Worm (Caenorhabditis elegans) whole organism, L1 larva: ENCODE results near the gene sqv-1.

Source experiments
- C04F5.9 ChIP-seq: sonication (generic microtip); optimal IDR thresholded peaks from 2 replicates; lab custom pipeline; 2016; ENCODE audit warnings: missing genetic modification characterization, missing compliant biosample characterization
- Y116A8C.19 ChIP-seq: sonication (generic microtip); optimal IDR thresholded peaks from 2 replicates; lab custom pipeline; 2016; ENCODE audit warnings: missing compliant biosample characterization, missing genetic modification characterization, borderline replicate concordance
- ama-1 ChIP-seq: fragments of 150-350 bp; optimal IDR thresholded peaks from 2 replicates; lab custom pipeline; 2014
- ceh-63 ChIP-seq: fragments of 200-800 bp; sonication (Bioruptor generic); optimal IDR thresholded peaks from 2 replicates; lab custom pipeline; 2018; ENCODE audit warnings: mild to moderate bottlenecking, missing genetic modification characterization, missing compliant biosample characterization
- ceh-8 ChIP-seq: fragments of 200-800 bp; sonication (Bioruptor generic); optimal IDR thresholded peaks from 2 replicates; lab custom pipeline; 2018; ENCODE audit warnings: mild to moderate bottlenecking, missing genetic modification characterization, moderate library complexity, missing compliant biosample characterization
- ceh-82 ChIP-seq, 3 experiments: fragments of 150-350 bp in 1 of 3; sonication (generic microtip) in 2 of 3; optimal IDR thresholded peaks; 2 replicates each; lab custom pipeline; 2014 to 2017; ENCODE audit warnings: missing biosample characterization in 3 of 3, missing genetic modification characterization in 3 of 3
- dpl-1 ChIP-seq, 3 experiments: fragments of 150-350 bp in 2 of 3; sonication (generic microtip) in 1 of 3; optimal IDR thresholded peaks; 2 replicates each; lab custom pipeline; 2014 to 2017; ENCODE audit warnings: missing biosample characterization in 3 of 3, missing genetic modification characterization in 3 of 3, missing genetic modification reagents in 3 of 3
- fkh-10 ChIP-seq: sonication (generic microtip); optimal IDR thresholded peaks from 2 replicates; lab custom pipeline; 2017; ENCODE audit warnings: missing biosample characterization, missing genetic modification reagents, missing genetic modification characterization
- fkh-8 ChIP-seq: sonication (generic microtip); optimal IDR thresholded peaks from 2 replicates; lab custom pipeline; 2016; ENCODE audit warnings: mild to moderate bottlenecking, missing genetic modification characterization, missing compliant biosample characterization
- hlh-17 ChIP-seq: fragments of 200-800 bp; sonication (Bioruptor generic); optimal IDR thresholded peaks from 2 replicates; lab custom pipeline; 2018; ENCODE audit warnings: missing genetic modification characterization, mild to moderate bottlenecking, missing compliant biosample characterization, moderate library complexity, borderline replicate concordance
- hpl-2 ChIP-seq: fragments of 150-350 bp; optimal IDR thresholded peaks from 2 replicates; lab custom pipeline; 2014; ENCODE audit warnings: missing biosample characterization, missing genetic modification reagents, missing genetic modification characterization
- irx-1 ChIP-seq: sonication (generic microtip); optimal IDR thresholded peaks from 2 replicates; lab custom pipeline; 2016; ENCODE audit warnings: missing genetic modification characterization, missing compliant biosample characterization
- isw-1 ChIP-seq: fragments of 200-800 bp; sonication (Bioruptor generic); IDR thresholded peaks from 2 replicates; pipeline ENCODE4 v1.3.6; 2022; ENCODE audit warnings: missing genetic modification characterization, missing compliant biosample characterization
- lin-14 ChIP-seq: fragments of 200-800 bp; sonication (Bioruptor generic); optimal IDR thresholded peaks from 2 replicates; lab custom pipeline; 2018; ENCODE audit warnings: mild to moderate bottlenecking, missing genetic modification characterization, moderate library complexity, missing compliant biosample characterization
- lin-39 ChIP-seq: fragments of 150-350 bp; optimal IDR thresholded peaks from 2 replicates; lab custom pipeline; 2014; ENCODE audit warnings: missing biosample characterization, missing genetic modification reagents, missing genetic modification characterization
- lir-3 ChIP-seq: sonication (generic microtip); optimal IDR thresholded peaks from 2 replicates; lab custom pipeline; 2016; ENCODE audit warnings: mild to moderate bottlenecking, missing genetic modification characterization, moderate library complexity, missing compliant biosample characterization; ENCODE audit not compliant: poor library complexity
- mab-9 ChIP-seq: fragments of 200-800 bp; sonication (Bioruptor generic); IDR thresholded peaks from 2 replicates; pipeline ENCODE4 v1.3.6; 2022; ENCODE audit warnings: missing genetic modification reagents, missing genetic modification characterization, missing compliant biosample characterization
- mep-1 ChIP-seq: fragments of 150-350 bp; optimal IDR thresholded peaks from 2 replicates; lab custom pipeline; 2014; ENCODE audit warnings: missing biosample characterization, missing genetic modification characterization
- nhr-12 ChIP-seq: sonication (generic microtip); optimal IDR thresholded peaks from 2 replicates; lab custom pipeline; 2017; ENCODE audit warnings: missing biosample characterization, missing genetic modification characterization
- nhr-19 ChIP-seq: fragments of 200-800 bp; sonication (Bioruptor generic); conservative IDR thresholded peaks from 2 replicates; pipeline ENCODE4 v1.3.6; 2022; ENCODE audit warnings: missing genetic modification characterization, missing compliant biosample characterization
- nhr-20 ChIP-seq: sonication (generic microtip); optimal IDR thresholded peaks from 2 replicates; lab custom pipeline; 2016; ENCODE audit warnings: mild to moderate bottlenecking, missing genetic modification characterization, missing compliant biosample characterization
- nhr-237 ChIP-seq: fragments of 150-350 bp; optimal IDR thresholded peaks from 2 replicates; lab custom pipeline; 2014; ENCODE audit warnings: missing biosample characterization, missing genetic modification characterization
- nhr-28 ChIP-seq: fragments of 150-350 bp; optimal IDR thresholded peaks from 2 replicates; lab custom pipeline; 2014; ENCODE audit warnings: missing biosample characterization, missing genetic modification characterization
- nhr-76 ChIP-seq: sonication (generic microtip); optimal IDR thresholded peaks from 2 replicates; lab custom pipeline; 2017; ENCODE audit warnings: missing biosample characterization, missing genetic modification characterization
- nhr-77 ChIP-seq: fragments of 150-350 bp; optimal IDR thresholded peaks from 2 replicates; lab custom pipeline; 2014; ENCODE audit warnings: missing biosample characterization, missing genetic modification characterization
- nhr-84 ChIP-seq: sonication (generic microtip); optimal IDR thresholded peaks from 2 replicates; lab custom pipeline; 2017; ENCODE audit warnings: missing biosample characterization, missing genetic modification characterization
- nhr-85 ChIP-seq: sonication (generic microtip); peaks from one replicate; lab custom pipeline; 2016; ENCODE audit warnings: missing genetic modification characterization, inconsistent platforms, missing compliant biosample characterization
- nhr-90 ChIP-seq: sonication (generic microtip); optimal IDR thresholded peaks from 2 replicates; lab custom pipeline; 2016; ENCODE audit warnings: mild to moderate bottlenecking, missing genetic modification characterization, missing compliant biosample characterization; ENCODE audit not compliant: poor library complexity
- pag-3 ChIP-seq: sonication (generic microtip); optimal IDR thresholded peaks from 2 replicates; lab custom pipeline; 2017; ENCODE audit warnings: missing genetic modification characterization, mild to moderate bottlenecking, missing compliant biosample characterization, antibody characterized with exemption, borderline replicate concordance; ENCODE audit not compliant: insufficient read depth
- pax-3 ChIP-seq: fragments of 200-800 bp; sonication (Bioruptor generic); optimal IDR thresholded peaks from 2 replicates; lab custom pipeline; 2018; ENCODE audit warnings: mild to moderate bottlenecking, missing genetic modification characterization, moderate library complexity, missing compliant biosample characterization
- rnt-1 ChIP-seq: sonication (generic microtip); optimal IDR thresholded peaks from 2 replicates; lab custom pipeline; 2016; ENCODE audit warnings: mild to moderate bottlenecking, missing genetic modification characterization, moderate library complexity, missing compliant biosample characterization
- skn-1 ChIP-seq: fragments of 150-350 bp; optimal IDR thresholded peaks from 2 replicates; lab custom pipeline; 2014; ENCODE audit warnings: missing biosample characterization, missing genetic modification characterization
- snpc-4 ChIP-seq: fragments of 150-350 bp; optimal IDR thresholded peaks from 2 replicates; lab custom pipeline; 2014; ENCODE audit warnings: missing biosample characterization, missing genetic modification characterization
- snu-23 ChIP-seq: sonication (generic microtip); optimal IDR thresholded peaks from 2 replicates; lab custom pipeline; 2016; ENCODE audit warnings: missing genetic modification characterization, missing compliant biosample characterization
- sox-4 ChIP-seq: sonication (generic microtip); optimal IDR thresholded peaks from 2 replicates; lab custom pipeline; 2016; ENCODE audit warnings: missing genetic modification characterization, missing compliant biosample characterization
- sup-37 ChIP-seq: fragments of 200-800 bp; sonication (Bioruptor generic); optimal IDR thresholded peaks from 2 replicates; lab custom pipeline; 2018; ENCODE audit warnings: mild to moderate bottlenecking, missing genetic modification characterization, missing compliant biosample characterization
- swsn-7 ChIP-seq: sonication (generic microtip); optimal IDR thresholded peaks from 2 replicates; lab custom pipeline; 2016; ENCODE audit warnings: missing genetic modification characterization, missing compliant biosample characterization
- tlp-1 ChIP-seq: fragments of 150-350 bp; optimal IDR thresholded peaks from 2 replicates; lab custom pipeline; 2014; ENCODE audit warnings: missing biosample characterization, missing genetic modification characterization
- unc-130 ChIP-seq: fragments of 150-350 bp; optimal IDR thresholded peaks from 2 replicates; lab custom pipeline; 2017; ENCODE audit warnings: missing biosample characterization, missing genetic modification characterization, inconsistent platforms
- unc-86 ChIP-seq: sonication (generic microtip); optimal IDR thresholded peaks from 2 replicates; lab custom pipeline; 2016; ENCODE audit warnings: missing genetic modification characterization, missing compliant biosample characterization
- unc-98 ChIP-seq: fragments of 200-800 bp; sonication (Bioruptor generic); IDR thresholded peaks from 2 replicates; pipeline ENCODE4 v1.3.6; 2022; ENCODE audit warnings: missing genetic modification characterization, missing compliant biosample characterization
- zip-4 ChIP-seq: fragments of 200-800 bp; sonication (Bioruptor generic); optimal IDR thresholded peaks from 2 replicates; lab custom pipeline; 2018; ENCODE audit warnings: mild to moderate bottlenecking, missing genetic modification characterization, moderate library complexity, missing compliant biosample characterization
- ztf-11 ChIP-seq, 2 experiments: sonication (generic microtip); optimal IDR thresholded peaks; 2 replicates each; lab custom pipeline; 2016 to 2017; ENCODE audit warnings: missing genetic modification characterization in 2 of 2, missing biosample characterization in 1 of 2, missing compliant biosample characterization in 1 of 2

The sqv-1 gene

DNA sequence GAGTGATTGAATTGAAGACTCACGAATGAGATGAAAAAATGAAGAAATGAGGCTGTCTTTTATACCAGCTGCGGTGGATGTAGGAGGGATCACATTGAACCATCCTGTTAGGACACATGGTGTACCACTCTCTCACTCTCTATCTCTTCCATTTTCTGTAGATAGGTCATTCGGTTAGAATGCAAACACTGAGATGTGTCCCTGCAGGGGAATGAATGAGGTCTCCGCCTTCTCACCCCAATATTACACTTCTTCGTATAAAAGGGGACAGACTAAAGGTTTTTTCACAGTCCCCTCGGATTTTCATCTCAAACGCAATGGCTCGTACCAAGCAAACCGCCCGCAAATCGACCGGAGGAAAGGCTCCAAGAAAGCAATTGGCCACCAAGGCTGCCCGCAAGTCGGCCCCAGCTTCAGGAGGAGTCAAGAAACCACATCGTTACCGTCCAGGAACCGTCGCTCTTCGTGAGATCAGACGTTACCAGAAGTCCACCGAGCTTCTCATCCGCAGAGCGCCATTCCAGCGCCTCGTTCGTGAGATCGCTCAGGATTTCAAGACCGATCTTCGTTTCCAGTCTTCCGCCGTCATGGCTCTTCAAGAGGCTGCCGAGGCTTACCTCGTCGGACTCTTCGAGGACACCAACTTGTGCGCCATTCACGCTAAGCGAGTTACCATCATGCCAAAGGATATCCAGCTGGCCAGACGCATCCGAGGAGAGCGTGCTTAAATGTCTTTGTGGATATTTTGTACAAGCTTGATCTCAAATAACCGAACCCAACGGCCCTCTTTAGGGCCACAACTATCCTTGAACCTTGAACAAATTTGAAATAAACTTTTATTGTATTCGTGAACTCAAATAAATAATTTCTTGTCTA is 26.7 kb upstream of the sqv-1 start, which contains the start of gene his-32 (continued):
- TF ChIP-seq nhr-237 (tag; lab: Kevin White, UChicago), result no peak
- TF ChIP-seq nhr-19 (GFP tag; lab: Robert Waterston, UW), result peak; percentile 16; the same call in 1 of the 2 replicates
- no peak for TF ChIP-seq zip-4 (GFP tag; lab: Kevin White, UChicago)
- no peak for TF ChIP-seq Y116A8C.19 (tag; lab: Kevin White, UChicago)
- no peak for TF ChIP-seq pax-3 (tag; lab: Kevin White, UChicago)
- no peak for TF ChIP-seq hpl-2 (GFP tag; lab: Kevin White, UChicago)
- TF ChIP-seq mep-1 (tag; lab: Kevin White, UChicago), result peak; percentile 80
- no peak for TF ChIP-seq sup-37 (GFP tag; lab: Kevin White, UChicago)
- TF ChIP-seq pag-3 (tag; lab: Kevin White, UChicago), result no peak
- no peak for TF ChIP-seq C04F5.9 (tag; lab: Kevin White, UChicago)
- TF ChIP-seq dpl-1 (GFP tag; optimal IDR thresholded peaks at IDR 0.05; lab: Kevin White, UChicago), result peak in 2 of 3 experiments; percentile 1 to 34
- TF ChIP-seq swsn-7, result peak; percentile 79
- TF ChIP-seq isw-1 (GFP tag; lab: Robert Waterston, UW), result no peak
- TF ChIP-seq ceh-82 (tag; optimal IDR thresholded peaks at IDR 0.05; lab: Kevin White, UChicago), result no peak
- no peak for TF ChIP-seq fkh-10
- peak; percentile 75 for TF ChIP-seq unc-86
- no peak for TF ChIP-seq skn-1
- peak; percentile 68 for TF ChIP-seq snu-23 (GFP tag; lab: Kevin White, UChicago)
- no peak for TF ChIP-seq snpc-4 (tag; lab: Kevin White, UChicago)
- no peak for TF ChIP-seq sox-4 (tag; lab: Kevin White, UChicago)
- TF ChIP-seq nhr-90 (tag; lab: Kevin White, UChicago), result peak; percentile 59
- no peak for TF ChIP-seq nhr-12 (tag; lab: Kevin White, UChicago)
- TF ChIP-seq irx-1 (tag; lab: Kevin White, UChicago), result no peak
- TF ChIP-seq hlh-17 (GFP tag; lab: Kevin White, UChicago), result no peak
- TF ChIP-seq ztf-11 (tag; optimal IDR thresholded peaks at IDR 0.05; lab: Kevin White, UChicago), result peak; percentile 60 to 97
- TF ChIP-seq nhr-76, result no peak
- TF ChIP-seq nhr-84, result no peak
- TF ChIP-seq lir-3 (tag; lab: Kevin White, UChicago), result peak; percentile 56
- TF ChIP-seq fkh-8 (tag; lab: Kevin White, UChicago), result no peak
- TF ChIP-seq ama-1, result no peak
- peak; percentile 74 for TF ChIP-seq lin-39
- TF ChIP-seq tlp-1 (tag; lab: Kevin White, UChicago), result no peak
- TF ChIP-seq unc-98 (GFP tag; lab: Robert Waterston, UW), result no peak

DNA sequence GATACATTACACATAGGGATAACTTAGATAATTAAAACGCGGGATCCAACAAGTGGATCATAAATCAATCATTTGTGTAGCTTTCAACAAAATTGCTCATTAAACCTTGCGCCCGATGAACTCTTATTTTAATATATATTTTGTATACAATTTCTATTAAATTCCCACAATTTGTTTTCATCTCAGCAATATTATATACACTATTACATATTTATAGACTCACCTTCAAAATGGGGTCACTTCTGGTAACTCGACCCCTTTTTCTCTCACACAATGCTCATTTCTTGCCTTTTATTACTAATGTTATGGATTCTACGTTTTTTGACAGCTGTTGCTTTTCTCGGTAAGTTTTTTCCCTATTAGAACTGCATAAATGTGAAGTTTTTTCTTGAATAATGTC is 21.3 kb upstream of the sqv-1 start, which contains the start of gene lgc-6:
lgc-6 (plus strand) TSS at position 301 of the 400 bp plus-strand sequence.
- TF ChIP-seq mab-9 (GFP tag; lab: Robert Waterston, UW) (no peak), zip-4 (GFP tag; lab: Kevin White, UChicago) (no peak), ceh-63 (GFP tag; lab: Kevin White, UChicago) (no peak), unc-86 (no peak), nhr-28 (tag; lab: Kevin White, UChicago) (no peak), lin-14 (GFP tag; lab: Kevin White, UChicago) (no peak), unc-130 (tag; lab: Kevin White, UChicago) (no peak), ceh-8 (GFP tag; lab: Kevin White, UChicago) (no peak), ama-1 (no peak), ztf-11 (tag; optimal IDR thresholded peaks at IDR 0.05; lab: Kevin White, UChicago) (no peak), lir-3 (tag; lab: Kevin White, UChicago) (no peak), nhr-20 (tag; lab: Kevin White, UChicago) (no peak), hlh-17 (GFP tag; lab: Kevin White, UChicago) (no peak), nhr-85 (tag; lab: Kevin White, UChicago) (no peak), snu-23 (GFP tag; lab: Kevin White, UChicago) (no peak), irx-1 (tag; lab: Kevin White, UChicago) (no peak), rnt-1 (tag; lab: Kevin White, UChicago) (no peak), isw-1 (GFP tag; lab: Robert Waterston, UW) (no peak), nhr-77 (tag; lab: Kevin White, UChicago) (no peak), Y116A8C.19 (tag; lab: Kevin White, UChicago) (no peak)
